Worm (Caenorhabditis elegans): ENCODE measurements around the gene him-10.

Gene him-10

DNA sequence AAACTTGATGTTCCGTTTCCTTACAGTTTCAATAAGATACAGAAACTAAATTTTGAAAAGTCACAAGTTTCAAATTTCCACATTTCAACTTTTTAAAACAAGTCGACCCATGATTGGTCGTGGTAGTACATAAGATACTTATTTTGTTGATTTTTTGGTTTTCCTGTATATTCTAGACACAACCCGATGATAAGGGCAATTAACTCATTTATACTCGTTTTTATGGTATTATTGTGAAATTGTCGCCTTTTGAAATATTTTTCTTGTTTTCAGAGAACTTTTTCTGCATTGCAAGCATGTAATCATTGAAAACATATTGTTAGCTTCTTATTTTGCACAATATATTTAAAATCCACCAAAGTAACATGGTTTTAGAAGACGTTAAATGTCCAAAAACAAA, 8.9 kb downstream of the him-10 start:
- TF ChIP-seq unc-62 (GFP tag; optimal IDR thresholded peaks at IDR 0.05) = no peak

- no peak for TF ChIP-seq unc-62 (GFP tag; optimal IDR thresholded peaks at IDR 0.05)
These were observed 9.6 kb downstream of the him-10 start for ce11 chrIII:5812672-5813071.

- TF ChIP-seq unc-62 (GFP tag; optimal IDR thresholded peaks at IDR 0.05) = no peak
These were observed 10.4 kb downstream of the him-10 start for ce11 chrIII:5813501-5813900.

DNA sequence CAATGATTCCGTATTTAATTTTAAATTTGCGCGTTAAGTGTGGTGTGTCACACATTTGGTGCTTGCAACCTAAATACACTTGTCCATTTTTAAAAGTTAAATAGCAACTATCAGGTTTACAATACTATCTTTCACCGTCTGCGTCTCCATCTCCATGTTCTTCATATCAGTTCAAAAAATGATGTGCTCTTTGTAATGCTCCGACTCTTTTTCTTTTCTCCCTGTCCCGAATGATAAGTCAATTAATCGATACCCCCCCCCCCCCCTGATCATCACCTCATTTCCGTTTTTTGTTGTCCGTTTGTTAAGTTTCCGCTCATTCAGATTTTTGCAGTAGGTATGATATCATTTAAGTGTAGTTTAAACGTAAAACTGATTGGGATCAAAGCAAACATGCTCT, 11.0 kb downstream of the him-10 start:
- TF ChIP-seq unc-62 (GFP tag; optimal IDR thresholded peaks at IDR 0.05) = no peak

DNA sequence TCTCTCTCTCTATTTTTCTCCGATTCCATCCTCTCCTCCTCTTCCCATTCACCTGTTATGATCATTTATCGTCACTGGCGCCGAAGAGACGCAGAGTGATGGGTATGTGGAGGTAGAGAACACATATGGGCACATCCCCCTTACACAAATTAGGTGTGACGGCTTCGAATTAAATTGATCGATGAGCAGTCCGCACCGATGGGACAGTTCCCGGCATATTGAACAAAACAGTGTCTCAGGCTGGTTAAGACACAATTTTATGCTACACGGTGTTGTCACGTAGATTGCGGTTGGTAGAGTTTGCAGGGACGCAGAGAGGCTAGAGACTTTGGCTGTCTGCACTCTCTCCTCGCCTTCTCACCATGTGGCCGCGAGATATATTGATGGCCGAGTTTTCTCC, 11.7 kb downstream of the him-10 start, which contains the start of gene R12B2.7:
R12B2.7 (plus strand) TSS at position 247 of the 400 bp plus-strand sequence.
- TF ChIP-seq unc-62 (GFP tag; optimal IDR thresholded peaks at IDR 0.05) = no peak

ce11 chrIII:5815932-5816331, 12.9 kb downstream of the him-10 start, which contains the start of gene sma-4:
TSS of gene sma-4 (plus strand) at chrIII:5816232.
- no peak for TF ChIP-seq unc-62 (GFP tag; optimal IDR thresholded peaks at IDR 0.05)

- no peak for TF ChIP-seq unc-62 (GFP tag; optimal IDR thresholded peaks at IDR 0.05)
These were observed 19.8 kb downstream of the him-10 start for ce11 chrIII:5822816-5823215.

DNA sequence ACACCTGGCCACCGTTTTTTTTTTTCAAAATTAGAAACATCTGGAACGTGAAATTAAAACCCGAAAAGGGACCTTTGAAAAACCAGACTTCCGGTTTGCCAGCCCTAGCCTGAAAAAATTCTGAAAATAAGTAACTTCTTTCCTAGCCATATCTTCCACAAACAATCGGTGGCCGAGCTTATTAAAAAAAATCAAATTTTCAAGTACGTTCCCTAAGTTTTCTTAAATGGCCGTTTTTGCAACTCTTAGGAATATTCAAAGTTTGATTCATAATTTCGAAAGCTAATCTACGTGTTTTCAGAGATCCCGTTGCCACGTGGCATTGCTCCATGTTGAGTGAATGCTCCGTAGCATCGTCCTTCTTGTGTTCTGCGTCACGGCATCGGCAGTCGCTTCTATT, 20.6 kb downstream of the him-10 start, which contains the start of gene R12B2.8:
R12B2.8 (plus strand) TSS at position 301 of the 400 bp plus-strand sequence.
- TF ChIP-seq unc-62 (GFP tag; optimal IDR thresholded peaks at IDR 0.05) = no peak

DNA sequence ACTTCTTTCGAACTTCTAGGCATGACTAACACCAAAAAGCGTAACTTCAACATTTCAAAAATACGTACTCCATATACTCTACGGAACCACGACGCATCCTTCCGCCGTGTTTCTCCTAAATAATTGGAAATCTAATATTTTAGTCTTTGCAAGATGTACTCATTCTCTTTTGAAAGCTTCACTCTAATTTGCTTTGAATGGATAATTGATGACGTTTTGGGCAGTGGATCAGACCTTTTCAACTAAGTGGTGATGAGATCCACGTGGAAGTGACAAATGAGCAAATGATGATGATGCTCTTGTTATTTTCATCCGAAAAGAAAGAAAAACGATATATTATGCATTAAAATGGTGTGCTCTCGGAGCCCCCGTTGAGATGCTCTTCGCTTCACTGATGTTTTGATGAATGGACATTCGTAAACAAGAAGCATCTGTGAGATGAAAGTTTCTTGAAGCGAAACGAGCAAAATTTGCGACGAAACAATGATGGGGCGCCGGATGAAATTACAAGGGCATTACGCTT, 21.5 kb downstream of the him-10 start:
- TF ChIP-seq unc-62 (GFP tag; optimal IDR thresholded peaks at IDR 0.05) = no peak

DNA sequence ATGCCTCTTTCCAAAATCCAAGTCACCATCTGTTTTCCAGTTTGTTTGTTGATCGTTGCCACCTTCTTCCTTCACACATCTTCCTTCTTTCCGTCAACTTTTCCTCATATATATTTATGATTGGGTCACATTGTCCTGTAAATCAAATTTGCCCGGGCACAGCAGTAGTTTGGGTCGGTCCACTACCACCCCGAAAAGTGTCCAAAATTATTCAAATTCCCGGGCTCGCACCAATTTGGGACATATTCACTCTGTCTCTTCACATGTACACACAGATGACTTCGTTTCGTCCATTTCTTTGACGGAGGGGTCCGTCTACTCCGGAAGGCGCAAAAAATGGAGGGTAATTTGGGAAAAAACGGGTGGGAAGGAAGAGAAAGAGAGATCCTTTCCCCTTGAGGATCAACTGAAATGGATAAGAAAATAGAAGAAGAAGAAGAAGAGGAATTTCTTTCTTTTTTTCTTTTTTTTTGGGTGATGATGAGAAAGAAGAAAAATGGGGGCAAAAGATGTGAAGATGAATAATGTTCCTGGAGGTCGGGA, 23.9 kb downstream of the him-10 start:
- TF ChIP-seq unc-62 (GFP tag; optimal IDR thresholded peaks at IDR 0.05) = no peak

DNA sequence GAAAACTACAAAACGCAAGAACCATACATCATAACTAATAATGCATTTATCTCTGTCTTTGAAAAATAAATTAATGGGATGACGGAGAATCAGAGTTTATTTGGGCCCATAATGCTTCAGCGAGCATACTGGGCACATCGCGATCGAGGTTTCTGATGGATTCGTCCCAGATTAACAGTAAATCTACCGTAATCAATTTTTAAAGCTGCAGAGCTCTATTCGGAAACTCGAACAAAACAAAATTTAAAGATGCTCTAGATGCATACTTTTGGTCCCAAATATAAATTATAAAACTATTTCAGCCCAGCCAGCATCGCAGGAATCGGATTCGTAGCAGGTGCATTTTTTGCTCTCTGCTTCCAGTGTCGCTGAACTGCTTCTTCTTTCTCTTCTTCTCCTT, 25.0 kb downstream of the him-10 start:
- no peak for TF ChIP-seq unc-62 (GFP tag; optimal IDR thresholded peaks at IDR 0.05)

DNA sequence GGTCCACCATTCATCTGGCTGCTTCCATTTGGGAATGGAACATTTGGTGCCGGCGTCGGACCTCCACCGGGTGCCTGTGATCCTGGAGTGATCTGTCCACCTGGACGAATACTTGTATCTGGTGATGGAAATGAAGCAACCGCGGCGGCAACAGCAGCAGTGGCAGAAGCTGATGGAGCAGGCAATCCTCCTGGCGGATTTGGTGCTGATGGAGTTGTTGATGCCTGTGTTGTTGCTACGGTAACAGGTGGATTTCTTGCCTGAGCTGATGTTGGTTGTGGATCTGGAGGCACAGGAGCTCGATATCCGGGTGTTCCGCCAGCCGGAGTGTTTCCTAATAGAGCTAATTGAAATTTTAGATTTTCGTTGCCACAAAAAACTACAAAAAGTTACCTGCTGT, 29.4 kb downstream of the him-10 start:
- TF ChIP-seq unc-62 (GFP tag; optimal IDR thresholded peaks at IDR 0.05) = no peak

ce11 chrIII:5833376-5833775, 30.3 kb downstream of the him-10 start, which contains the start of the genes R12B2.13 and mdt-15:
TSS of gene R12B2.13 (minus strand) at chrIII:5833476.
TSS of gene mdt-15 (minus strand) at chrIII:5833751.
- TF ChIP-seq unc-62 (GFP tag; optimal IDR thresholded peaks at IDR 0.05) = no peak

ce11 chrIII:5834053-5834452, 31.0 kb downstream of the him-10 start, which contains the start of gene R12B2.6:
TSS of gene R12B2.6 (minus strand) at chrIII:5834153.
- no peak for TF ChIP-seq unc-62 (GFP tag; optimal IDR thresholded peaks at IDR 0.05)

DNA sequence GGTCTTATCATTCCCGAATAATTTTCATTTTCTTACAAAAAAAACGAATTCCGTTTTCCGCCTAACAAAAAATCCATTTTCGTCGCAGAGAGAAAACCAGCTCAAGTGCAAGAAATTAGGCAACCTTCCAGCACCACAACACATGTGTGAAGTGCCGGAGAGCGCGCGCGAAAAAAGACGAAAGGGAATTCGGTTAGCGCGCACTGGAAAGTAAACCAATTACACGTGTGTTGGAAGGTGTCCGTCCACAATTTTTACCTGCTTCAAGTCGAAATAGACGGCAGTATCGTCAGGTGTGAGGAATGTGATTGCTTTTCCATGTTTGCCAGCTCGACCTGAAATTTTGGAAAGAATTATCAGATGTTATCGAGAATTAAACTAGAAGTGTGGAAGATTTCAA, 31.6 kb downstream of the him-10 start:
- TF ChIP-seq unc-62 (GFP tag; optimal IDR thresholded peaks at IDR 0.05) = no peak

ce11 chrIII:5835163-5835871, 32.3 kb downstream of the him-10 start:
- no peak for TF ChIP-seq unc-62 (GFP tag; optimal IDR thresholded peaks at IDR 0.05)

DNA sequence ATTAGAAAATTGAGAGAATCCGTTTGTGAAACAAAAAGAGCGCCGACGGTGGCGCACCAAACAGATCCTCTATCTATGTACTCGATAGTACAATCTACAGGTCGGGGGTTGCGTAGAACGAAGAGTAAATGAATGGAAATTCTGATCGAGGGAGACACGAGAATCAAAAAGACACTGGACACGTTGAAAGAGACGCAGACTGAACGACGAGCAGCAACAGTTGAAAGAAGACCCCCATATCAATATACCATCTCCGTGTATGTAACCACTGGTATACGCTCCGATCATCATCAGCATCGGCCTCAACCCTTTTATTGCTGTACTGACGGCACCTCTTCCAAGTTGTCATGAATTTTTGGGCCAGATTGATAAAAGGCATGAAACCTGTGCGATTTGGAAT, 33.2 kb downstream of the him-10 start:
- no peak for TF ChIP-seq unc-62 (GFP tag; optimal IDR thresholded peaks at IDR 0.05)
